Fruit fly (Drosophila melanogaster) whole organism, embryonic: ENCODE data around the gene smid.

Experiments used
- CG12104 ChIP-seq: fragments of 200-800 bp; sonication (Bioruptor generic); optimal IDR thresholded peaks from 3 replicates; lab custom pipeline; 2016; ENCODE audit warnings: missing biosample characterization, missing genetic modification characterization
- CrebB ChIP-seq: fragments of 200-800 bp; sonication (Bioruptor generic); optimal IDR thresholded peaks from 3 replicates; lab custom pipeline; 2018; ENCODE audit warnings: missing biosample characterization, mild to moderate bottlenecking, missing genetic modification characterization
- E2f1 ChIP-seq: fragments of 200-800 bp; sonication (Bioruptor generic); IDR thresholded peaks from 2 replicates; pipeline ENCODE4 v1.3.6; 2022; ENCODE audit warnings: missing biosample characterization, missing genetic modification characterization
- corto ChIP-seq: fragments of 200-800 bp; sonication (Bioruptor generic); optimal IDR thresholded peaks from 2 replicates; lab custom pipeline; 2016; ENCODE audit warnings: missing biosample characterization, mild to moderate bottlenecking, missing genetic modification characterization, moderate library complexity
- danr ChIP-seq: fragments of 200-800 bp; sonication (Bioruptor generic); IDR thresholded peaks from 2 replicates; pipeline ENCODE4 v1.3.6; 2022; ENCODE audit warnings: missing biosample characterization, missing genetic modification characterization
- otp ChIP-seq: fragments of 200-800 bp; sonication (Bioruptor generic); IDR thresholded peaks from 3 replicates; pipeline ENCODE4, ENCODE4 v1.3.6; 2022; ENCODE audit warnings: missing biosample characterization, missing genetic modification characterization
- pfk ChIP-seq: fragments of 200-800 bp; sonication (Bioruptor generic); optimal IDR thresholded peaks from 2 replicates; lab custom pipeline; 2018; ENCODE audit warnings: missing biosample characterization, mild to moderate bottlenecking, missing genetic modification characterization, moderate library complexity
- tx ChIP-seq: fragments of 200-800 bp; sonication (Bioruptor generic); optimal IDR thresholded peaks from 2 replicates; lab custom pipeline; 2016; ENCODE audit warnings: missing biosample characterization, missing genetic modification characterization

DNA sequence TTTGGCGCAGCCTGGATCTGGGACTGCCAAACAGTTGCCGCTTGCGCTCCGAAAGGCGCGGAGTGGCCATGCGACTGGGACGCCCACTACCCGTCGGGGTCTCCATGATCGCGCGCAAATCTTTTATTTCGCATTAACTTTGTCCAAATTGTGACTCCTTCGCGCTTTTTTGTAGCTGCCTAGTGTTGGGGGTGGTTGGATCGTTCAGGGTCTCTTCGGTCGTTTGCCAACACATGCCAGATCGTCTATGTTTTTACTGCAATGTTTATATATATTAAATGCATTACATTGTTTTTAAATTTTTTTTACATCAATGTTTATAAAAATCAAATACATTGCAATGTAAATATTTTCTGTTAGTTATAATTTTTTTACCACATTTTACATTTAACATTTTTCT lies 42.6 kb upstream of the smid start:
- TF ChIP-seq CrebB (tag; lab: Kevin White, UChicago) (no peak), E2f1 (GFP tag; lab: Robert Waterston, UW) (peak; percentile 38; the same call in 1 of the 2 replicates), danr (no peak), corto (no peak), otp (GFP tag; lab: Robert Waterston, UW) (no peak), CG12104 (GFP tag; lab: Kevin White, UChicago) (no peak), tx (GFP tag; lab: Kevin White, UChicago) (no peak), pfk (no peak)
